Fruit fly (Drosophila melanogaster) whole organism, embryonic: ENCODE data around the gene CG16813.
A peak's percentile ranks its signal among the peaks of the same experiment; 100 is the strongest.

Experiments
- ATbp ChIP-seq: fragments of 200-800 bp; sonication (Bioruptor generic); optimal IDR thresholded peaks from 2 replicates; lab custom pipeline; 2017; ENCODE audit warnings: missing biosample characterization, mild to moderate bottlenecking, missing genetic modification characterization, missing genetic modification reagents
- CG10431 ChIP-seq: fragments of 200-800 bp; sonication (Bioruptor generic); optimal IDR thresholded peaks from 3 replicates; lab custom pipeline; 2018; ENCODE audit warnings: missing biosample characterization, mild to moderate bottlenecking, missing genetic modification characterization
- CG10979 ChIP-seq: fragments of 200-800 bp; sonication (Bioruptor generic); optimal IDR thresholded peaks from 2 replicates; lab custom pipeline; 2018; ENCODE audit warnings: missing biosample characterization, mild to moderate bottlenecking, missing genetic modification characterization, moderate library complexity
- CG12219 ChIP-seq: fragments of 200-800 bp; sonication (Bioruptor generic); optimal IDR thresholded peaks from 3 replicates; lab custom pipeline; 2018; ENCODE audit warnings: missing biosample characterization, mild to moderate bottlenecking, missing genetic modification characterization
- CG13287 ChIP-seq: fragments of 200-800 bp; sonication (Bioruptor generic); IDR thresholded peaks from 2 replicates; pipeline ENCODE4 v1.3.6; 2022; ENCODE audit warnings: missing biosample characterization, missing genetic modification characterization; ENCODE audit not compliant: partially characterized antibody
- CG14050 ChIP-seq: fragments of 200-800 bp; sonication (Bioruptor generic); IDR thresholded peaks from 3 replicates; pipeline ENCODE4 v1.3.6; 2022; ENCODE audit warnings: missing biosample characterization, missing genetic modification characterization
- CG14965 ChIP-seq: fragments of 200-800 bp; sonication (Bioruptor generic); optimal IDR thresholded peaks from 2 replicates; lab custom pipeline; 2016; ENCODE audit warnings: missing biosample characterization, missing genetic modification characterization, borderline replicate concordance
- CG1602 ChIP-seq: fragments of 200-800 bp; sonication (Bioruptor generic); optimal IDR thresholded peaks from 3 replicates; lab custom pipeline; 2016; ENCODE audit warnings: missing biosample characterization, missing genetic modification characterization
- CG1603 ChIP-seq: fragments of 200-800 bp; sonication (Bioruptor generic); optimal IDR thresholded peaks from 2 replicates; lab custom pipeline; 2019; ENCODE audit warnings: missing biosample characterization, mild to moderate bottlenecking, missing genetic modification characterization, moderate library complexity
- CG1647 ChIP-seq: fragments of 200-800 bp; sonication (Bioruptor generic); optimal IDR thresholded peaks from 3 replicates; lab custom pipeline; 2016; ENCODE audit warnings: missing biosample characterization, missing genetic modification characterization
- CG17359 ChIP-seq: fragments of 200-800 bp; sonication (Bioruptor generic); optimal IDR thresholded peaks from 3 replicates; lab custom pipeline; 2018; ENCODE audit warnings: missing biosample characterization, mild to moderate bottlenecking, missing genetic modification characterization, moderate library complexity
- CG2875 ChIP-seq: fragments of 200-800 bp; sonication (Bioruptor generic); optimal IDR thresholded peaks from 2 replicates; lab custom pipeline; 2017; ENCODE audit warnings: missing biosample characterization, mild to moderate bottlenecking, missing genetic modification characterization, missing genetic modification reagents
- CG30403 ChIP-seq: fragments of 200-800 bp; sonication (Bioruptor generic); optimal IDR thresholded peaks from 3 replicates; lab custom pipeline; 2016; ENCODE audit warnings: missing biosample characterization, missing genetic modification characterization
- CG33213 ChIP-seq: fragments of 200-800 bp; sonication (Bioruptor generic); optimal IDR thresholded peaks from 3 replicates; lab custom pipeline; 2016; ENCODE audit warnings: missing biosample characterization, missing genetic modification characterization
- CG4328 ChIP-seq: fragments of 200-800 bp; sonication (Bioruptor generic); optimal IDR thresholded peaks from 3 replicates; lab custom pipeline; 2017; ENCODE audit warnings: missing biosample characterization, missing genetic modification reagents, missing genetic modification characterization
- CG4617 ChIP-seq: fragments of 200-800 bp; sonication (Bioruptor generic); optimal IDR thresholded peaks from 3 replicates; lab custom pipeline; 2016; ENCODE audit warnings: missing biosample characterization, missing genetic modification characterization, borderline replicate concordance
- Dad ChIP-seq: fragments of 200-800 bp; sonication (Bioruptor generic); optimal IDR thresholded peaks from 3 replicates; lab custom pipeline; 2016; ENCODE audit warnings: missing biosample characterization, missing genetic modification characterization
- Dip2 ChIP-seq: fragments of 200-800 bp; sonication (Bioruptor generic); IDR thresholded peaks from 2 replicates; pipeline ENCODE4 v1.3.6; 2022; ENCODE audit warnings: missing biosample characterization, missing genetic modification characterization
- Dll ChIP-seq: fragments of 200-800 bp; sonication (Bioruptor generic); IDR thresholded peaks from 4 replicates; pipeline ENCODE4 v1.3.6; 2022; ENCODE audit warnings: missing biosample characterization, missing genetic modification characterization; ENCODE audit not compliant: partially characterized antibody
- Dref ChIP-seq: fragments of 200-800 bp; sonication (Bioruptor generic); IDR thresholded peaks from 2 replicates; pipeline ENCODE4 v1.3.6; 2022; ENCODE audit warnings: missing biosample characterization, missing genetic modification characterization
- E2f1 ChIP-seq: fragments of 200-800 bp; sonication (Bioruptor generic); IDR thresholded peaks from 2 replicates; pipeline ENCODE4 v1.3.6; 2022; ENCODE audit warnings: missing biosample characterization, missing genetic modification characterization
- GATAe ChIP-seq: fragments of 200-800 bp; sonication (Bioruptor generic); conservative IDR thresholded peaks from 2 replicates; pipeline ENCODE4 v1.3.6; 2022; ENCODE audit warnings: missing biosample characterization, missing genetic modification characterization
- HmgZ ChIP-seq: fragments of 200-800 bp; sonication (Bioruptor generic); optimal IDR thresholded peaks from 2 replicates; lab custom pipeline; 2018; ENCODE audit warnings: missing biosample characterization, mild to moderate bottlenecking, missing genetic modification characterization
- Hr39 ChIP-seq: fragments of >200 bp; optimal IDR thresholded peaks from 2 replicates; lab custom pipeline; 2017
- Lim3 ChIP-seq: fragments of 200-800 bp; sonication (Bioruptor generic); IDR thresholded peaks from 2 replicates; pipeline ENCODE4 v1.3.6; 2022; ENCODE audit warnings: missing biosample characterization, missing genetic modification characterization
- Mes4 ChIP-seq: fragments of 200-800 bp; sonication (Bioruptor generic); optimal IDR thresholded peaks from 2 replicates; lab custom pipeline; 2016; ENCODE audit warnings: missing biosample characterization, missing genetic modification characterization
- Nf-YC ChIP-seq: fragments of 200-800 bp; optimal IDR thresholded peaks from 3 replicates; lab custom pipeline; 2019; ENCODE audit warnings: missing biosample characterization, mild to moderate bottlenecking, missing genetic modification characterization, moderate library complexity
- NfI ChIP-seq: fragments of 200-800 bp; sonication (Bioruptor generic); optimal IDR thresholded peaks from 3 replicates; lab custom pipeline; 2018; ENCODE audit warnings: missing biosample characterization, mild to moderate bottlenecking, missing genetic modification characterization, moderate library complexity
- PHDP ChIP-seq: fragments of 200-800 bp; sonication (Bioruptor generic); optimal IDR thresholded peaks from 3 replicates; lab custom pipeline; 2018; ENCODE audit warnings: missing biosample characterization, mild to moderate bottlenecking, missing genetic modification characterization, moderate library complexity
- Rfx ChIP-seq: fragments of 200-800 bp; sonication (Bioruptor generic); IDR thresholded peaks from 2 replicates; pipeline ENCODE4 v1.3.6; 2022; ENCODE audit warnings: missing biosample characterization, missing genetic modification characterization
- Rx ChIP-seq: fragments of 200-800 bp; sonication (Bioruptor generic); IDR thresholded peaks from 2 replicates; pipeline ENCODE4 v1.3.6; 2022; ENCODE audit warnings: missing biosample characterization, missing genetic modification characterization
- YL-1 ChIP-seq: fragments of 200-800 bp; sonication (Bioruptor generic); optimal IDR thresholded peaks from 3 replicates; lab custom pipeline; 2017; ENCODE audit warnings: missing biosample characterization, mild to moderate bottlenecking, missing genetic modification characterization
- az2 ChIP-seq: fragments of 200-800 bp; sonication (Bioruptor generic); optimal IDR thresholded peaks from 3 replicates; lab custom pipeline; 2016; ENCODE audit warnings: missing biosample characterization, missing genetic modification characterization
- bab2 ChIP-seq: fragments of 200-800 bp; sonication (Bioruptor generic); optimal IDR thresholded peaks from 2 replicates; lab custom pipeline; 2016; ENCODE audit warnings: missing biosample characterization, missing genetic modification characterization
- bigmax ChIP-seq: fragments of 200-800 bp; sonication (Bioruptor generic); optimal IDR thresholded peaks from 2 replicates; lab custom pipeline; 2018; ENCODE audit warnings: missing biosample characterization, mild to moderate bottlenecking, missing genetic modification characterization
- cas ChIP-seq: fragments of 200-800 bp; sonication (Bioruptor generic); IDR thresholded peaks from 2 replicates; pipeline ENCODE4 v1.3.6; 2022; ENCODE audit warnings: missing biosample characterization, missing genetic modification characterization
- cato ChIP-seq: fragments of 200-800 bp; sonication (Bioruptor generic); optimal IDR thresholded peaks from 2 replicates; lab custom pipeline; 2016; ENCODE audit warnings: missing biosample characterization, missing genetic modification characterization, borderline replicate concordance
- ewg ChIP-seq: fragments of 200-800 bp; sonication (Bioruptor generic); optimal IDR thresholded peaks from 3 replicates; lab custom pipeline; 2017; ENCODE audit warnings: mild to moderate bottlenecking, missing biosample characterization, missing genetic modification reagents, missing genetic modification characterization
- eyg ChIP-seq: fragments of 200-800 bp; sonication (Bioruptor generic); optimal IDR thresholded peaks from 3 replicates; lab custom pipeline; 2016; ENCODE audit warnings: missing biosample characterization, missing genetic modification characterization
- gcm ChIP-seq: fragments of 200-800 bp; sonication (Bioruptor generic); optimal IDR thresholded peaks from 2 replicates; lab custom pipeline; 2019; ENCODE audit warnings: missing biosample characterization, mild to moderate bottlenecking, missing genetic modification characterization, moderate library complexity
- h ChIP-seq: fragments of >200 bp; optimal IDR thresholded peaks from 2 replicates; lab custom pipeline; 2017
- hkb ChIP-seq, 2 experiments: fragments of 200-800 bp in 1 of 2; fragments of >200 bp in 1 of 2; sonication (Bioruptor generic) in 1 of 2; IDR thresholded peaks in 1 of 2; optimal IDR thresholded peaks in 1 of 2; 2 replicates each; pipeline versions ENCODE4 v1.3.6 to Lab custom; 2017 to 2022; ENCODE audit warnings: missing biosample characterization in 1 of 2, missing genetic modification characterization in 1 of 2
- klu ChIP-seq: fragments of 200-800 bp; sonication (Bioruptor generic); IDR thresholded peaks from 2 replicates; pipeline ENCODE4 v1.3.6; 2022; ENCODE audit warnings: missing biosample characterization, missing genetic modification characterization
- odd ChIP-seq: fragments of 200-800 bp; sonication (Bioruptor generic); optimal IDR thresholded peaks from 2 replicates; lab custom pipeline; 2017; ENCODE audit warnings: missing biosample characterization, mild to moderate bottlenecking, missing genetic modification characterization
- otp ChIP-seq: fragments of 200-800 bp; sonication (Bioruptor generic); IDR thresholded peaks from 3 replicates; pipeline ENCODE4, ENCODE4 v1.3.6; 2022; ENCODE audit warnings: missing biosample characterization, missing genetic modification characterization
- pfk ChIP-seq: fragments of 200-800 bp; sonication (Bioruptor generic); optimal IDR thresholded peaks from 2 replicates; lab custom pipeline; 2018; ENCODE audit warnings: missing biosample characterization, mild to moderate bottlenecking, missing genetic modification characterization, moderate library complexity
- ranshi ChIP-seq: fragments of 200-800 bp; sonication (Bioruptor generic); IDR thresholded peaks from 2 replicates; pipeline ENCODE4 v1.3.6; 2022; ENCODE audit warnings: missing biosample characterization, missing genetic modification characterization
- seq ChIP-seq: fragments of 200-800 bp; sonication (Bioruptor generic); IDR thresholded peaks from 2 replicates; pipeline ENCODE4 v1.3.6; 2022; ENCODE audit warnings: missing biosample characterization, missing genetic modification characterization
- sim ChIP-seq: fragments of 200-800 bp; sonication (Bioruptor generic); IDR thresholded peaks from 2 replicates; pipeline ENCODE4 v1.3.6; 2022; ENCODE audit warnings: missing biosample characterization, missing genetic modification characterization
- stwl ChIP-seq: fragments of 200-800 bp; sonication (Bioruptor generic); optimal IDR thresholded peaks from 3 replicates; lab custom pipeline; 2018; ENCODE audit warnings: missing biosample characterization, mild to moderate bottlenecking, missing genetic modification characterization, moderate library complexity
- zen ChIP-seq: fragments of 200-800 bp; sonication (Bioruptor generic); optimal IDR thresholded peaks from 3 replicates; lab custom pipeline; 2018; ENCODE audit warnings: missing biosample characterization, mild to moderate bottlenecking, missing genetic modification characterization, moderate library complexity

CG16813 gene

DNA sequence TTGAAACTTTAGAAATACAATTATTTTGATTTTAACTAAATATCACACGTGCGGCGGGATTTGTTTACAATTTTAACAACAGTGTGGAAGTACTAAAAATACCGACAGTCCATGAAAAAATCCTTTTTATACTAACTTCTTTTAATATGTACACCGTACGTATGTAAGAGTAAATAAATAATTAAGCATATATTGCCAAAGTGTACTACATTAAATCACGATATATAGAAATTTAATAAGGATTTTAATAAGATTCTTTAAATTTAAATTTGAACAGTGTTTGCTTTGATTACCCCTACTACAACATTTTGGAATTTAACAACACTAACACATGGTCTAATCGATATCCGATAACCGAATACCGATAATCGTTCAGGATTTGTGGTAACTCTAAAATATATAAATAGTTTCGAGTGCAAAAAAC, 5.1 kb upstream of the CG16813 start, which contains the start of the genes Ski6 and CG16812 (continued):
- peak; percentile 75 for TF ChIP-seq HmgZ (tag; lab: Kevin White, UChicago)
- no peak for TF ChIP-seq Lim3
- no peak for TF ChIP-seq eyg (GFP tag; lab: Kevin White, UChicago)
- no peak for TF ChIP-seq h (lab: Kevin White, UChicago)
- TF ChIP-seq CG1603 (tag; lab: Kevin White, UChicago), result peak; percentile 44
- TF ChIP-seq cato (GFP tag; lab: Kevin White, UChicago), result peak; percentile 34
- no peak for TF ChIP-seq otp (GFP tag; lab: Robert Waterston, UW)
- TF ChIP-seq CG17359, result peak; percentile 78
- TF ChIP-seq Mes4 (GFP tag; lab: Kevin White, UChicago), result no peak
- peak; percentile 33 for TF ChIP-seq CG33213 (GFP tag; lab: Kevin White, UChicago)
- TF ChIP-seq CG4617 (GFP tag; lab: Kevin White, UChicago), result peak; percentile 65
- TF ChIP-seq stwl (tag; lab: Kevin White, UChicago), result peak; percentile 79
- peak; percentile 73 for TF ChIP-seq cas (GFP tag; lab: Robert Waterston, UW)
- TF ChIP-seq bigmax (GFP tag; lab: Kevin White, UChicago), result no peak
- peak; percentile 65 for TF ChIP-seq CG13287
- peak; percentile 60 for TF ChIP-seq CG1602 (GFP tag; lab: Kevin White, UChicago)
- TF ChIP-seq zen (tag; lab: Kevin White, UChicago), result peak; percentile 83
- TF ChIP-seq gcm (GFP tag; lab: Kevin White, UChicago), result peak; percentile 68
- peak; percentile 67 for TF ChIP-seq CG10979 (tag; lab: Kevin White, UChicago)
- no peak for TF ChIP-seq sim
- TF ChIP-seq CG1647 (GFP tag; lab: Kevin White, UChicago), result no peak
- no peak for TF ChIP-seq Dad (GFP tag; lab: Kevin White, UChicago)
- TF ChIP-seq ewg (GFP tag; lab: Kevin White, UChicago), result peak; percentile 13
- TF ChIP-seq CG12219, result no peak
- TF ChIP-seq CG2875 (GFP tag; lab: Kevin White, UChicago), result no peak
- TF ChIP-seq YL-1 (GFP tag; lab: Kevin White, UChicago), result peak; percentile 66
- no peak for TF ChIP-seq Dip2 (GFP tag; lab: Robert Waterston, UW)
- TF ChIP-seq az2 (GFP tag; lab: Kevin White, UChicago), result peak; percentile 71
- TF ChIP-seq Nf-YC (tag; lab: Kevin White, UChicago), result no peak
- TF ChIP-seq GATAe (GFP tag; lab: Robert Waterston, UW), result no peak
- peak; percentile 8; the same call in 1 of the 2 replicates for TF ChIP-seq klu (GFP tag; lab: Robert Waterston, UW)
- TF ChIP-seq E2f1 (GFP tag; lab: Robert Waterston, UW), result peak; percentile 68
- no peak for TF ChIP-seq CG14965 (GFP tag; lab: Kevin White, UChicago)
- TF ChIP-seq odd (GFP tag; lab: Kevin White, UChicago), result no peak
- TF ChIP-seq Hr39 (lab: Kevin White, UChicago), result no peak
- peak; percentile 58 for TF ChIP-seq NfI (GFP tag; lab: Kevin White, UChicago)
- TF ChIP-seq PHDP (tag; lab: Kevin White, UChicago), result no peak
- peak; percentile 64 for TF ChIP-seq ranshi
- TF ChIP-seq CG14050, result peak; percentile 42; the same call in 2 of the 3 replicates
- 0 out of 2 replicates have a peak, but pooled peaks have one; percentile 41 for TF ChIP-seq Rx (GFP tag; lab: Robert Waterston, UW)
- TF ChIP-seq CG4328, result no peak
- TF ChIP-seq CG10431, result peak; percentile 40
- peak; percentile 76 for TF ChIP-seq Dref (GFP tag; lab: Robert Waterston, UW)
- no peak for TF ChIP-seq hkb (optimal IDR thresholded peaks at IDR 0.05; lab: Kevin White, UChicago)
- TF ChIP-seq hkb (GFP tag; IDR thresholded peaks at IDR 0.05; lab: Robert Waterston, UW), result peak; percentile 69
- TF ChIP-seq Dll (GFP tag; lab: Robert Waterston, UW), result peak; percentile 51; the same call in 2 of the 4 replicates
- TF ChIP-seq Rfx (GFP tag; lab: Robert Waterston, UW), result peak; percentile 73
- peak; percentile 83 for TF ChIP-seq CG30403 (GFP tag; lab: Kevin White, UChicago)
- peak; percentile 54 for TF ChIP-seq bab2 (GFP tag; lab: Kevin White, UChicago)
- no peak for TF ChIP-seq pfk
- TF ChIP-seq seq (GFP tag; lab: Robert Waterston, UW), result no peak
- TF ChIP-seq ATbp, result no peak
